Worm (Caenorhabditis elegans) whole organism, L4 larva: ENCODE results near the gene Y41D4B.6.
"Not testable (repeated sequence)": the region's sequence is repeated elsewhere in the genome, so short reads cannot be mapped to it uniquely, and the experiment has no call there.

Experiments used
- F37D6.2 ChIP-seq: sonication (generic microtip); optimal IDR thresholded peaks from 2 replicates; lab custom pipeline; 2016; ENCODE audit warnings: mild to moderate bottlenecking, missing genetic modification characterization, missing compliant biosample characterization
- F49E8.2 ChIP-seq: sonication (generic microtip); optimal IDR thresholded peaks from 2 replicates; lab custom pipeline; 2016; ENCODE audit warnings: missing compliant biosample characterization, mild to moderate bottlenecking, missing genetic modification characterization, borderline replicate concordance
- R02D3.7 ChIP-seq: fragments of 150-350 bp; sonication (generic microtip); optimal IDR thresholded peaks from 3 replicates; lab custom pipeline; 2014; ENCODE audit warnings: missing biosample characterization, missing genetic modification characterization
- T20F7.1 ChIP-seq: fragments of 200-800 bp; sonication (Bioruptor generic); optimal IDR thresholded peaks from 2 replicates; lab custom pipeline; 2018; ENCODE audit warnings: mild to moderate bottlenecking, missing genetic modification characterization, missing compliant biosample characterization
- Y105C5A.15 ChIP-seq: fragments of 200-800 bp; sonication (Bioruptor generic); IDR thresholded peaks from 2 replicates; pipeline ENCODE4 v1.3.6; 2022; ENCODE audit warnings: missing genetic modification characterization, missing compliant biosample characterization
- aha-1 ChIP-seq: fragments of 150-350 bp; peaks from one replicate; lab custom pipeline; 2014; ENCODE audit warnings: missing biosample characterization, missing genetic modification characterization
- arid-1 ChIP-seq: fragments of 200-800 bp; sonication (Bioruptor generic); conservative IDR thresholded peaks from 2 replicates; pipeline ENCODE4 v1.3.6; 2022; ENCODE audit warnings: missing genetic modification reagents, missing genetic modification characterization, missing compliant biosample characterization
- attf-4 ChIP-seq: sonication (generic microtip); optimal IDR thresholded peaks from 3 replicates; lab custom pipeline; 2017; ENCODE audit warnings: missing biosample characterization, missing genetic modification characterization
- ceh-28 ChIP-seq: fragments of 150-350 bp; optimal IDR thresholded peaks from 2 replicates; lab custom pipeline; 2014; ENCODE audit warnings: missing biosample characterization, missing genetic modification reagents, missing genetic modification characterization
- ctbp-1 ChIP-seq: fragments of 200-800 bp; sonication (Bioruptor generic); IDR thresholded peaks from 2 replicates; pipeline ENCODE4 v1.3.6; 2022; ENCODE audit warnings: missing genetic modification reagents, missing genetic modification characterization, missing compliant biosample characterization
- daf-16 ChIP-seq, 3 experiments: sonication (generic microtip); optimal IDR thresholded peaks; 2 replicates each; lab custom pipeline; 2016 to 2017; ENCODE audit warnings: missing genetic modification characterization in 3 of 3, missing genetic modification reagents in 3 of 3, mild to moderate bottlenecking in 2 of 3, missing compliant biosample characterization in 2 of 3, missing biosample characterization in 1 of 3, moderate library complexity in 1 of 3
- daf-19 ChIP-seq: fragments of 200-800 bp; sonication (Bioruptor generic); conservative IDR thresholded peaks from 2 replicates; pipeline ENCODE4 v1.3.6; 2022; ENCODE audit warnings: missing genetic modification characterization, missing compliant biosample characterization
- dmd-6 ChIP-seq: fragments of 200-800 bp; sonication (Bioruptor generic); IDR thresholded peaks from 2 replicates; pipeline ENCODE4 v1.3.6; 2022; ENCODE audit warnings: missing genetic modification reagents, missing genetic modification characterization, missing compliant biosample characterization
- dve-1 ChIP-seq: sonication (generic microtip); optimal IDR thresholded peaks from 2 replicates; lab custom pipeline; 2017; ENCODE audit warnings: antibody characterized with exemption, mild to moderate bottlenecking, missing genetic modification characterization, missing compliant biosample characterization; ENCODE audit not compliant: insufficient read depth
- hif-1 ChIP-seq, 2 experiments: sonication (generic microtip); optimal IDR thresholded peaks; 2 replicates each; lab custom pipeline; 2016 to 2017; ENCODE audit warnings: missing compliant biosample characterization in 2 of 2, missing genetic modification characterization in 2 of 2, missing genetic modification reagents in 2 of 2, missing genotype in 2 of 2, mild to moderate bottlenecking in 1 of 2
- hlh-11 ChIP-seq: fragments of 200-800 bp; sonication (Bioruptor generic); optimal IDR thresholded peaks from 2 replicates; lab custom pipeline; 2018; ENCODE audit warnings: mild to moderate bottlenecking, missing genetic modification characterization, missing compliant biosample characterization
- hlh-30 ChIP-seq: sonication (generic microtip); optimal IDR thresholded peaks from 2 replicates; lab custom pipeline; 2017; ENCODE audit warnings: antibody characterized with exemption, mild to moderate bottlenecking, missing genetic modification characterization, missing compliant biosample characterization; ENCODE audit not compliant: insufficient read depth
- lin-39 ChIP-seq: fragments of 150-350 bp; optimal IDR thresholded peaks from 2 replicates; lab custom pipeline; 2014; ENCODE audit warnings: missing biosample characterization, missing genetic modification reagents, missing genetic modification characterization
- mdl-1 ChIP-seq, 2 experiments: fragments of 150-350 bp in 1 of 2; sonication (generic microtip) in 1 of 2; optimal IDR thresholded peaks; 2 replicates each; lab custom pipeline; 2014 to 2017; ENCODE audit warnings: missing biosample characterization in 2 of 2, missing genetic modification characterization in 2 of 2
- mes-2 ChIP-seq: sonication (generic microtip); optimal IDR thresholded peaks from 2 replicates; lab custom pipeline; 2016; ENCODE audit warnings: missing genotype, mild to moderate bottlenecking, missing genetic modification characterization, missing compliant biosample characterization; ENCODE audit not compliant: poor library complexity, severe bottlenecking
- mxl-2 ChIP-seq: fragments of 200-800 bp; sonication (Bioruptor generic); conservative IDR thresholded peaks from 2 replicates; pipeline ENCODE4 v1.3.6; 2022; ENCODE audit warnings: missing genetic modification reagents, missing genetic modification characterization, missing compliant biosample characterization
- nhr-102 ChIP-seq: sonication (generic microtip); optimal IDR thresholded peaks from 2 replicates; lab custom pipeline; 2016; ENCODE audit warnings: mild to moderate bottlenecking, missing genetic modification characterization, moderate library complexity, missing compliant biosample characterization
- nhr-11 ChIP-seq: fragments of 150-350 bp; optimal IDR thresholded peaks from 2 replicates; lab custom pipeline; 2014; ENCODE audit warnings: missing biosample characterization, missing genetic modification characterization
- nhr-111 ChIP-seq: fragments of 200-800 bp; sonication (Bioruptor generic); optimal IDR thresholded peaks from 2 replicates; lab custom pipeline; 2018; ENCODE audit warnings: mild to moderate bottlenecking, missing genetic modification characterization, missing compliant biosample characterization
- nhr-237 ChIP-seq: sonication (generic microtip); optimal IDR thresholded peaks from 2 replicates; lab custom pipeline; 2017; ENCODE audit warnings: missing biosample characterization, missing genetic modification characterization
- nhr-28 ChIP-seq: fragments of 150-350 bp; optimal IDR thresholded peaks from 2 replicates; lab custom pipeline; 2014; ENCODE audit warnings: missing biosample characterization, missing genetic modification characterization
- nhr-42 ChIP-seq: fragments of 200-800 bp; sonication (Bioruptor generic); IDR thresholded peaks from 2 replicates; pipeline ENCODE4 v1.3.6; 2022; ENCODE audit warnings: missing genetic modification characterization, missing compliant biosample characterization
- nhr-48 ChIP-seq: sonication (generic microtip); optimal IDR thresholded peaks from 2 replicates; lab custom pipeline; 2016; ENCODE audit warnings: mild to moderate bottlenecking, missing genetic modification characterization, missing compliant biosample characterization
- rbr-2 ChIP-seq: sonication (generic microtip); optimal IDR thresholded peaks from 2 replicates; lab custom pipeline; 2016; ENCODE audit warnings: missing genotype, missing genetic modification characterization, missing compliant biosample characterization
- sdz-12 ChIP-seq: fragments of 200-800 bp; sonication (Bioruptor generic); optimal IDR thresholded peaks from 2 replicates; lab custom pipeline; 2018; ENCODE audit warnings: mild to moderate bottlenecking, missing genetic modification characterization, missing compliant biosample characterization
- unc-62 ChIP-seq, 3 experiments: fragments of 150-350 bp in 1 of 3; sonication (generic microtip); optimal IDR thresholded peaks in 2 of 3; peaks in 1 of 3; 1 replicate in 1 of 3; 2 replicates in 2 of 3; lab custom pipeline; 2014 to 2017; ENCODE audit warnings: missing biosample characterization in 3 of 3, missing genetic modification characterization in 3 of 3, missing genetic modification reagents in 3 of 3, missing genotype in 1 of 3
- zip-2 ChIP-seq: fragments of 150-350 bp; optimal IDR thresholded peaks from 2 replicates; lab custom pipeline; 2014; ENCODE audit warnings: missing biosample characterization, missing genetic modification characterization

Gene Y41D4B.6

DNA sequence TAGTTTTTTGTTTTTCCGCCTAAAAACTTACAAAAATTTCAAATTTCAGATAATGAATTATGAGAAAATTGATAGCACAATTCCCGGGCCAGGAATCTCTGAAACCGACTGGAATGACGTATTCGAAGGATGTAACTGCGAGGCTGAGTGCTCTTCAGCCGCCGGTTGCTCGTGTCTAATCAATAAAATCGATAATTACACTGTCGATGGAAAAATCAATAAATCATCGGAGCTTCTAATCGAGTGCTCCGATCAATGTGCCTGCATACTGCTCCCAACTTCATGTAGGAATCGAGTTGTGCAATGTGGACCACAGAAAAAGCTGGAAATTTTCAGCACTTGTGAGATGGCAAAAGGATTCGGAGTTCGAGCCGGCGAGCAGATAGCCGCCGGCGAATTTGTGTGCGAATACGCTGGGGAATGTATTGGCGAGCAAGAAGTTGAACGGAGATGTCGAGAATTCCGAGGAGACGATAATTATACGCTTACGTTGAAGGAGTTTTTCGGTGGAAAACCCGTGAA is 30.5 kb upstream of the Y41D4B.6 start:
- TF ChIP-seq aha-1 (tag; lab: Kevin White, UChicago) (peak; percentile 95), nhr-11 (tag; lab: Kevin White, UChicago) (no peak), ceh-28 (tag; lab: Kevin White, UChicago) (peak; percentile 87)

DNA sequence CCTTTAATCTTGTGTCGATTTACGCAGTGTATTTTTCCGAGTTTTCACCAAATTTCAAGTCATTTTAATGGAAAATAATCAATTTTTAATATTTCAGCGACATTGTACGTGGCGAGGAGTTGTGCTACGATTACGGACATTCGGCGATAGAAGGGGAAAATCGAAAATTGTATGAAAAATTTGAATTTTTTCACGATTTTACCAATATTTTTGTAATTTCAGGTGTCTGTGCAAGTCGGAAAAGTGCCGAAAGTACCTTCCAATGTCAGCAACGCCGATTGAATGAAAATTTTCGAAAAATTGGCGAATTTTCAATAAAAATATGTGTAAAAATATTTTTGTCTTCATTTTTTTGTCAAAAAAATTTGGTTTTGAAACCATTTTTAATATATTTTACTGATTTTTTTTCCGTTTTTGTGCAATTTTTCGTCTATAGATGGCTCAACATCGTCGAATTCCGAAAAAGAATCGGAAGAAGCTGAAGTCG is 28.2 kb upstream of the Y41D4B.6 start, which contains the start of gene Y41D4B.11:
Gene Y41D4B.11, plus strand, starts transcription at position 437 of the 487 bp plus-strand sequence.
- peak in 1 of 2 experiments; percentile 91 for TF ChIP-seq unc-62 (GFP tag; optimal IDR thresholded peaks at IDR 0.05 in 1 of 2; lab: Kevin White, UChicago)
- TF ChIP-seq unc-62 (tag; optimal IDR thresholded peaks at IDR 0.05; lab: Kevin White, UChicago): no peak
- TF ChIP-seq nhr-48: no peak

DNA sequence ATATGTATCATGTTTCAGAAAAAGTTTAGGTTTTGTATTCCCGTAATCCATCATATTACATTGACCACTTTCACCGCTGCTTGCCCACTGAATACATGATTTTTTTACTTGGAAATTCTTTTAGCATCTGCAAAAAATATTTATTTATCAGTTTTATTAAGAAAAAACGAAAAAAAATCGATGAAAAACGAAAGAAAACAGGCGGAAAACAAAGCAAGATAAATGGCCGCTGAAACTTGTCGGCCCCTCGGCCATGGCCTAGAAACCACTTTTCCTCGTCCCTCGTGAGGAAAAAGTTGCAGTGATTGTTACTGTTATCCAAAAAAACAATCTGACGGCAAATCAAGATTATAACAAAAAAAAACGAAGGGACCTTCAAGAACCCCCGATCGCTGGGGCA is 23.6 kb upstream of the Y41D4B.6 start, which contains the start of gene dsl-3:
Gene dsl-3, plus strand, starts transcription at position 301 of the 400 bp plus-strand sequence.
- not testable (repeated sequence) for TF ChIP-seq hif-1 (tag; optimal IDR thresholded peaks at IDR 0.05; lab: Kevin White, UChicago); nhr-237 (tag; lab: Kevin White, UChicago); ctbp-1

DNA sequence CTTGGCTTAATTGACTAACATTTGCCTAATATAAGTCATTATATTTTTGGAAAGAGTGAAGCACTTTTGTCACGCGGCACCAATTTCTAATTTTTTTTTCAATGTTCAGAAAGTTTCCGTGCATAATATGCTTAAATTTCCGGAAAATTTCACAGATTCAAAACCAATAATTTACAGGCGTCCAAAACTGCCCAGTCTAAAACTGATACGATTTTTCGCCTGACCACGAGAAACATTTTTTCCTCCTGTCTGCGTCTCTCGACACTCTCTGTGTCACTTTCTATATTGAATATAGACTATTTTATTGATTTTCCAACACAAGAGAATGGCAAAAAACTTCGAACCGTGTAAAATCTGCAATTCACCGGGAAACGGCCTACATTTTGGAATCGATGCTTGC is 20.0 kb upstream of the Y41D4B.6 start, which contains the start of gene nhr-122:
Gene nhr-122, plus strand, starts transcription at position 301 of the 400 bp plus-strand sequence.
- TF ChIP-seq rbr-2 (tag; lab: Kevin White, UChicago): no peak
- no peak for TF ChIP-seq sdz-12 (GFP tag; lab: Kevin White, UChicago)
- peak; percentile 12 for TF ChIP-seq hlh-30 (tag; lab: Kevin White, UChicago)
- no peak for TF ChIP-seq R02D3.7 (tag; lab: Kevin White, UChicago)
- TF ChIP-seq aha-1 (tag; lab: Kevin White, UChicago): peak; percentile 9
- no peak for TF ChIP-seq F37D6.2 (tag; lab: Kevin White, UChicago)
- no peak for TF ChIP-seq F49E8.2
- TF ChIP-seq nhr-42: no peak
- TF ChIP-seq mes-2 (tag; lab: Kevin White, UChicago): peak; percentile 30
- no peak for TF ChIP-seq T20F7.1 (GFP tag; lab: Kevin White, UChicago)
- no peak for TF ChIP-seq hif-1 (tag; optimal IDR thresholded peaks at IDR 0.05; lab: Kevin White, UChicago)
- TF ChIP-seq attf-4 (tag; lab: Kevin White, UChicago): no peak
- peak in 1 of 2 experiments; percentile 36 for TF ChIP-seq mdl-1 (tag; optimal IDR thresholded peaks at IDR 0.05; lab: Kevin White, UChicago)
- TF ChIP-seq dmd-6 (GFP tag; lab: Robert Waterston, UW): no peak
- TF ChIP-seq zip-2 (tag; lab: Kevin White, UChicago): no peak
- peak; percentile 21 for TF ChIP-seq dve-1 (tag; lab: Kevin White, UChicago)

DNA sequence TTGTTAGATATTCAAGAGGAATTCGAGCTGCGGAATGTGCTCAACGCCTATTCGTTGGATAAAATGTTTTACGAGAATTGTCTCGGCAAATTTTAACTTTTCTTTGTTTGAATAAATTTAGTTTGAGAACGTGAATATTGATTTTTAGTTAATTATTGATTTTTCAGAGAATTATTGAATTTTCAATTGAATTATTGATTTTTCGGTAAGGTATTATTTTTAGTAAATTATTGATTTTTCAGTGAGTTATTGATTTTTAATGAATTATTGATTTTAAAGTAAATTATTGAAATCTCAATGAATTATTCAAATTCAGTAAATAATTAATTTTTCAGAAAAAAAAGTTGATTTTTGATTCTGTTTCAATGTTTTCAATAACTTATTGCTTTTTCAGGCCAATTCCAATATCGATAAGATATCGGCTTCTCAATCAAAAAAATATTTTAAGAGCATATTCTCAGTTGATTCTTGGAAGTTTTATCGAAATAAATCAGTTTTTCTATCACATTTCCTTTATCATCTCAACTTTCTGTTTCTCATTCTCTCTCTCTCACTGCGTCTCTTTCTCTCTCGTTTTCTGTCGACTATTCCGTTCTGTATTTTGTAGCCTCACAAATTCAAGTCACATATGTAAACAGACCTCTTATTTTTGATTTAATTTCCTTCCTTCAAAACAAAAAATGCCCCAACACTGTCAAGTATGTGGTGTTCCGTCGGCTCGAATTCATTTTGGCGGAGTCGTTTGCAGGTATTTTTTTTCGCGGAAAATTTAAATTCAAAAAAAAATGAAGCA is 13.8 kb upstream of the Y41D4B.6 start, which contains the start of gene nhr-92:
Gene nhr-92, plus strand, starts transcription at position 576 of the 793 bp plus-strand sequence.
- peak; percentile 91 for TF ChIP-seq ceh-28 (tag; lab: Kevin White, UChicago)
- TF ChIP-seq attf-4 (tag; lab: Kevin White, UChicago): no peak
- TF ChIP-seq Y105C5A.15 (GFP tag; lab: Robert Waterston, UW): no peak
- no peak for TF ChIP-seq mxl-2
- no peak for TF ChIP-seq daf-16 (GFP tag; optimal IDR thresholded peaks at IDR 0.05; lab: Kevin White, UChicago)
- TF ChIP-seq daf-16 (tag; optimal IDR thresholded peaks at IDR 0.05; lab: Kevin White, UChicago): peak; percentile 89
- TF ChIP-seq nhr-111: no peak
- TF ChIP-seq daf-19: no peak
- TF ChIP-seq mes-2 (tag; lab: Kevin White, UChicago): peak; percentile 29
- TF ChIP-seq nhr-28 (tag; lab: Kevin White, UChicago): peak; percentile 99
- peak; percentile 8 for TF ChIP-seq hlh-11 (tag; lab: Kevin White, UChicago)
- TF ChIP-seq aha-1 (tag; lab: Kevin White, UChicago): peak; percentile 47
- no peak for TF ChIP-seq nhr-42
- TF ChIP-seq dve-1 (tag; lab: Kevin White, UChicago): peak; percentile 53
- peak; percentile 37 for TF ChIP-seq hlh-30 (tag; lab: Kevin White, UChicago)
- TF ChIP-seq nhr-102 (tag; lab: Kevin White, UChicago): no peak
- TF ChIP-seq arid-1: no peak
- no peak for TF ChIP-seq unc-62 (GFP tag; optimal IDR thresholded peaks at IDR 0.05 in 1 of 2; lab: Kevin White, UChicago)
- no peak for TF ChIP-seq unc-62 (tag; optimal IDR thresholded peaks at IDR 0.05; lab: Kevin White, UChicago)
- TF ChIP-seq lin-39 (tag; lab: Kevin White, UChicago): no peak
